Fruit fly (Drosophila melanogaster): ENCODE data around the gene Hexo1.

Hexo1 gene

DNA sequence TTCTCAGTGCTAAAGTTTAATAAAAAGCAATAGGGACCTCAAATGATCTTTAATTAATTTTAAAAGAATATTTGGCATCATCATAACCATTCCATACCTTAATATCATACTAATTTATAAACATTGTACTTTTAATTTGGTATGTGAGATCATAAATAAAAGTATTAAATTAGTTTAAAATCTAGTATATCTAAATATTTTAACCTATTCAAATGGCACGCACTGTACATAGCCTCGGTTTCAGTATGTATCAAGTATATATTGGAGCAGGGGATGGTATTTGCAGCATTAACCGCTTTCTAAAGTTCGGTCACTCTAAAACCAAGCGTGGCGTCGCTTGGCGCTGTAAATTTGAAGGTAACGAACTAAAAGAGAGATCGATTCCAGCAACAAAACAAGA lies 46.0 kb upstream of the Hexo1 start, which contains the start of gene pav:
TSS of gene pav (plus strand) at position 307 of the 400 bp plus-strand sequence.
- TF ChIP-seq OdsH (GFP tag; optimal IDR thresholded peaks at IDR 0.05) (peak; percentile 1), fru (GFP tag; optimal IDR thresholded peaks at IDR 0.05) (no peak), GATAd (GFP tag; optimal IDR thresholded peaks at IDR 0.05) (no peak)

dm6 chr3L:4252121-4252861 lies 36.1 kb upstream of the Hexo1 start:
- TF ChIP-seq ey (GFP tag; optimal IDR thresholded peaks at IDR 0.05) (no peak), fru (GFP tag; optimal IDR thresholded peaks at IDR 0.05) (peak; percentile 79), CG9705 (GFP tag; optimal IDR thresholded peaks at IDR 0.05) (peak; percentile 3), woc (GFP tag; optimal IDR thresholded peaks at IDR 0.05) (peak; percentile 52), rgr (GFP tag; optimal IDR thresholded peaks at IDR 0.05) (no peak), psq (GFP tag; optimal IDR thresholded peaks at IDR 0.05) (peak; percentile 89), Dif (GFP tag; optimal IDR thresholded peaks at IDR 0.05; ENCODE audit: partially characterized antibody) (peak; percentile 32), Rel (GFP tag; optimal IDR thresholded peaks at IDR 0.05) (no peak), Rel (tag; optimal IDR thresholded peaks at IDR 0.05) (peak; percentile 15), Myc (optimal IDR thresholded peaks at IDR 0.05) (peak; percentile 50)

DNA sequence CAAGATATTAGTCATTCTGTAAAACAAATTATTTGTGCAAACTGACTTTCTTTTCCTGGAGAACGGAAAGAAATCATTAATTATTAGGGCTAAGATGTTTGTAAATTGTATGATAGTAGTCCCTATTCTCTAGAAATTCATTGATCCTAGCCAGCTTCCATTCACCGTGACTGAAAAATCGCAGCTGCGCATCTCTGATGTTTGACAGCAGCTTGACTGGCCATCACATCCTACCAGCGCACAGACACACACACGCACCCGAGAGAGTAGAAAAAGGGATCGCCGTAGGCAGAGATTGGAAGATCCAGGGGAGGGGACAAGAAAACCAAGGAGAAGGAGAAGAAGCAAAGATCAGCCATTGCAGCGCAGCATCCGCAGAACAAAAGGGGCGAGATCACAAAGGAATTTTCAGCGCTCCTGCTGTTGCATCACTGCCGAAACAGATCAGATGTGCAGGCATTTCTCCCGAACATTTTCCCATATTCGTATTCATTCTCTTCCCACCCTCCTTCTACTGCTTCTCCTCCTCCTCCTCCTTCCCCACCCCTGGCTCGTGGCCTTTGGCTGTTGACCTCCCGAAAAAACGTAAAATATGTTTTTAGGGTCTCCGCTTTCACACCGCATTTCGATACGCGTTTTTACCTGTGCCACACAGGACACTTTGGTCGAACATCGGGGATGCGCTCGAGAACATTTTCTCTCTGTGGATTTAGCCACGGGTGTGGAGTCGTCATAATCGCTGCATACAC lies 35.4 kb upstream of the Hexo1 start:
- TF ChIP-seq woc (GFP tag; optimal IDR thresholded peaks at IDR 0.05): peak; percentile 45
- peak; percentile 18 for TF ChIP-seq Sp1 (GFP tag; optimal IDR thresholded peaks at IDR 0.05)
- peak; percentile 28 for TF ChIP-seq Myc (optimal IDR thresholded peaks at IDR 0.05)
- no peak for TF ChIP-seq lola (GFP tag; optimal IDR thresholded peaks at IDR 0.05)
- peak; percentile 84 for TF ChIP-seq psq (GFP tag; optimal IDR thresholded peaks at IDR 0.05)
- peak; percentile 23 for TF ChIP-seq h (GFP tag; optimal IDR thresholded peaks at IDR 0.05)
- TF ChIP-seq dsf (GFP tag; optimal IDR thresholded peaks at IDR 0.05; ENCODE audit: borderline replicate concordance): no peak
- TF ChIP-seq fru (GFP tag; optimal IDR thresholded peaks at IDR 0.05): peak; percentile 46
- peak in 1 of 2 experiments; percentile 28 for TF ChIP-seq foxo (GFP tag; optimal IDR thresholded peaks at IDR 0.05)
- TF ChIP-seq Rel (GFP tag; optimal IDR thresholded peaks at IDR 0.05): no peak
- no peak for TF ChIP-seq Rel (tag; optimal IDR thresholded peaks at IDR 0.05)
- no peak for TF ChIP-seq sage (GFP tag; optimal IDR thresholded peaks at IDR 0.05)
- TF ChIP-seq rgr (GFP tag; optimal IDR thresholded peaks at IDR 0.05): peak; percentile 32
- no peak for TF ChIP-seq Dfd (GFP tag; optimal IDR thresholded peaks at IDR 0.05)
- no peak for TF ChIP-seq Hr83 (GFP tag; optimal IDR thresholded peaks at IDR 0.05; ENCODE audit: poor library complexity, severe bottlenecking)
- peak; percentile 30 for TF ChIP-seq ey (GFP tag; optimal IDR thresholded peaks at IDR 0.05)

DNA sequence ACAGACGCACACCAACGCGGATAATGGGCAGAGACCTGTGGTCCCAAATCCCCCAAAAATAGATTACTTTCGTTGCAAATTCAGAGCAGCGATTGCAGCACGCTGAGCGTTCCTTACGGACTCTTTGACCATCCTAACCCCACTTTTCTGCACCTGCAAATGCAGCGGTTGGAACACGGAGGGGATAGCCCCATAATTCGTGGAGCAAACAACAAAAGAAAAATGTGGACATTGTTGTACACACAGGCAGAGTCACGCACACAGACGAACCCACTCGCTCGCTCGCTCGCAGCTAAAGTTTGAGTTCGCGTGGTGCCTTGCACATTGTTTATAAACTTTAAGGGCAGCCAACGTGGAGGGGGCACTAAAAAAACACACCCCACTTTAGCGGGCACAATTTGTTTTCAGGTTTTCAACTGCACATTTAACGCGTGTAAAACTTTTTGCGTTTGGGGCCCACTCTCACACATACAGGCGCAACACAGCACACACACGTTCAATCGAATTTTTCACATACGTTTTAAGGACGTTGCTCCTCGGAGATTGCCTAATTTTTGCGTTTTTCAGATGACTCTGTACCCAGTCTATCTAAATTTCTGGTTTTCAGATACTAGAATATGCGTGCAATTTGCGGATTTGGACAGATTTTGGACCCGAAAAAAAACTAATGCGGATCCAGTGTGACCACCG lies 34.7 kb upstream of the Hexo1 start:
- TF ChIP-seq Rel (GFP tag; optimal IDR thresholded peaks at IDR 0.05) (no peak), Rel (tag; optimal IDR thresholded peaks at IDR 0.05) (peak; percentile 97), Hnf4 (GFP tag; optimal IDR thresholded peaks at IDR 0.05) (no peak), Sp1 (GFP tag; optimal IDR thresholded peaks at IDR 0.05) (no peak), N (GFP tag; optimal IDR thresholded peaks at IDR 0.05) (peak; percentile 14), dl (GFP tag; optimal IDR thresholded peaks at IDR 0.05; ENCODE audit: insufficient read depth in 1 of 2, partially characterized antibody in 2 of 2) (no peak), h (GFP tag; optimal IDR thresholded peaks at IDR 0.05) (no peak), pan (optimal IDR thresholded peaks at IDR 0.05) (no peak), foxo (GFP tag; optimal IDR thresholded peaks at IDR 0.05) (no peak)

DNA sequence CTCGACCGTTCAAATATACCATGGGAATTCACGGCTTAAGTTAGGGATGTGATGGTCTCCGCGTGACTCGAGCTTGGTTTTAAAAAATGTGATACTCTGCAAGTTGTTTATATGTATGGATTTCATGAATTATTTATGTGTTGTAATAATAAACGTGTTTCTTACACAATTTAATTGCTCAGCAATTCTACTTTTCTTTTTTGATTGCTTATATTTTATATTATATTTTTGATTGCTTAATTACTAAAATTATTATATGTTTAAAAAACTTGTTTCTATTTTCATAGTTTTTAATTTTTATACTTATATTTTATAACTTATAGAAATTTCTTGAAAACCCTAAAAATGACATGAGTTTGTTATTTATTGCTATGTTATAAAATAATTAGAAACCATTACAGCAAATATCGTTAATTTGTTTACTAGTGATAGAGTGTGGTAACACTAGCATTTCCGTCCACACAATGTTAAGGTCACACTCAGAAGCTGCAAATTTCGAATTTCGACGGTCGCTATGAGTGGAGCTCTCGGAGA lies 34.1 kb upstream of the Hexo1 start, which contains the start of the genes ago and CG1265:
TSS of gene ago (minus strand) at position 6 of the 534 bp plus-strand sequence.
TSS of gene CG1265 (plus strand) at position 476 of the 534 bp plus-strand sequence.
- TF ChIP-seq Hnf4 (GFP tag; optimal IDR thresholded peaks at IDR 0.05) (peak; percentile 12), GATAd (GFP tag; optimal IDR thresholded peaks at IDR 0.05) (no peak), Sp1 (GFP tag; optimal IDR thresholded peaks at IDR 0.05) (peak; percentile 60), psq (GFP tag; optimal IDR thresholded peaks at IDR 0.05) (peak; percentile 9), Hr83 (GFP tag; optimal IDR thresholded peaks at IDR 0.05; ENCODE audit: poor library complexity, severe bottlenecking) (peak; percentile 2), Jra (GFP tag; optimal IDR thresholded peaks at IDR 0.05) (no peak), sv (GFP tag; optimal IDR thresholded peaks at IDR 0.05) (peak; percentile 15), sage (GFP tag; optimal IDR thresholded peaks at IDR 0.05) (no peak), foxo (GFP tag; optimal IDR thresholded peaks at IDR 0.05) (peak in 1 of 2 experiments; percentile 36), dmrt93B (GFP tag; optimal IDR thresholded peaks at IDR 0.05) (peak; percentile 51), h (GFP tag; optimal IDR thresholded peaks at IDR 0.05) (peak; percentile 29), Hr78 (GFP tag; optimal IDR thresholded peaks at IDR 0.05) (no peak), jim (GFP tag; optimal IDR thresholded peaks at IDR 0.05) (no peak), dl (GFP tag; optimal IDR thresholded peaks at IDR 0.05; ENCODE audit: insufficient read depth in 1 of 2, partially characterized antibody in 2 of 2) (no peak), HLH106 (tag; optimal IDR thresholded peaks at IDR 0.05) (peak; percentile 62), N (GFP tag; optimal IDR thresholded peaks at IDR 0.05) (no peak), OdsH (GFP tag; optimal IDR thresholded peaks at IDR 0.05) (peak; percentile 29), usp (GFP tag; optimal IDR thresholded peaks at IDR 0.05) (no peak), rgr (GFP tag; optimal IDR thresholded peaks at IDR 0.05) (peak; percentile 15), woc (GFP tag; optimal IDR thresholded peaks at IDR 0.05) (peak; percentile 22), CrebA (GFP tag; optimal IDR thresholded peaks at IDR 0.05; ENCODE audit: borderline replicate concordance) (no peak), Vsx2 (GFP tag; optimal IDR thresholded peaks at IDR 0.05; ENCODE audit: partially characterized antibody) (no peak), Myc (optimal IDR thresholded peaks at IDR 0.05) (peak; percentile 1), brk (GFP tag; optimal IDR thresholded peaks at IDR 0.05) (no peak), lola (GFP tag; optimal IDR thresholded peaks at IDR 0.05) (no peak)
